Worm (Caenorhabditis elegans) whole organism, midembryonic: ENCODE data around the gene R02F2.9.

ENCODE experiments used
- T22C8.4 ChIP-seq: fragments of 200-800 bp; sonication (Bioruptor generic); IDR thresholded peaks from 2 replicates; pipeline ENCODE4 v1.3.6; 2022; ENCODE audit warnings: missing genetic modification characterization, missing compliant biosample characterization
- cog-1 ChIP-seq: sonication (generic microtip); optimal IDR thresholded peaks from 2 replicates; lab custom pipeline; 2016; ENCODE audit warnings: missing genetic modification characterization, missing compliant biosample characterization
- flt-1 ChIP-seq: fragments of 200-800 bp; sonication (Bioruptor generic); IDR thresholded peaks from 2 replicates; pipeline ENCODE4 v1.3.6; 2022; ENCODE audit warnings: missing genetic modification characterization, missing compliant biosample characterization
- med-1 ChIP-seq: sonication (generic microtip); optimal IDR thresholded peaks from 2 replicates; lab custom pipeline; 2017; ENCODE audit warnings: missing genetic modification characterization, mild to moderate bottlenecking, missing compliant biosample characterization, antibody characterized with exemption, missing genetic modification reagents; ENCODE audit not compliant: insufficient read depth
- ztf-23 ChIP-seq: fragments of 200-800 bp; sonication (Bioruptor generic); IDR thresholded peaks from 2 replicates; pipeline ENCODE4 v1.3.6; 2022; ENCODE audit warnings: missing genetic modification reagents, missing genetic modification characterization, missing compliant biosample characterization
- ztf-29 ChIP-seq: fragments of 200-800 bp; sonication (Bioruptor generic); IDR thresholded peaks from 2 replicates; pipeline ENCODE4 v1.3.6; 2022; ENCODE audit warnings: missing genetic modification reagents, missing genetic modification characterization, missing compliant biosample characterization

- TF ChIP-seq T22C8.4 (peak; percentile 56), cog-1 (tag; lab: Kevin White, UChicago) (no peak), flt-1 (GFP tag; lab: Robert Waterston, UW) (no peak), ztf-23 (GFP tag; lab: Robert Waterston, UW) (no peak), ztf-29 (GFP tag; lab: Robert Waterston, UW) (no peak), med-1 (GFP tag; lab: Kevin White, UChicago) (no peak)
Observed at ce11 chrIII:5449762-5450308, 49.2 kb upstream of the R02F2.9 start, which contains the start of gene F48E8.8.
